Worm (Caenorhabditis elegans) whole organism, L4/young adult: Measurements from ENCODE around the gene atf-4.

Source experiments
- W03F9.2 ChIP-seq: fragments of 150-350 bp; optimal IDR thresholded peaks from 2 replicates; lab custom pipeline; 2014; ENCODE audit warnings: missing biosample characterization, missing genetic modification characterization
- him-1 ChIP-seq: sonication (generic microtip); optimal IDR thresholded peaks from 2 replicates; lab custom pipeline; 2016; ENCODE audit warnings: missing genotype, missing genetic modification reagents, missing genetic modification characterization, missing compliant biosample characterization

- TF ChIP-seq him-1 (tag; lab: Kevin White, UChicago) (no peak), W03F9.2 (tag; lab: Kevin White, UChicago) (no peak)
Observed at ce11 chrX:14787557-14787932, 23.1 kb downstream of the atf-4 start.
